Worm (Caenorhabditis elegans) whole organism, L1 larva: ENCODE results near the gene abu-7.

ENCODE experiments used
- elt-2 ChIP-seq: sonication (generic microtip); optimal IDR thresholded peaks from 2 replicates; lab custom pipeline; 2016; ENCODE audit warnings: missing genetic modification characterization, mild to moderate bottlenecking, inconsistent platforms, missing compliant biosample characterization, missing genetic modification reagents
- fkh-10 ChIP-seq: sonication (generic microtip); optimal IDR thresholded peaks from 2 replicates; lab custom pipeline; 2017; ENCODE audit warnings: missing biosample characterization, missing genetic modification reagents, missing genetic modification characterization
- fos-1 ChIP-seq: fragments of 150-350 bp; optimal IDR thresholded peaks from 2 replicates; lab custom pipeline; 2014; ENCODE audit warnings: missing biosample characterization, missing genetic modification characterization
- nhr-12 ChIP-seq: sonication (generic microtip); optimal IDR thresholded peaks from 2 replicates; lab custom pipeline; 2017; ENCODE audit warnings: missing biosample characterization, missing genetic modification characterization
- nhr-71 ChIP-seq: sonication (generic microtip); optimal IDR thresholded peaks from 2 replicates; lab custom pipeline; 2016; ENCODE audit warnings: mild to moderate bottlenecking, missing genetic modification characterization, moderate library complexity, missing compliant biosample characterization
- nhr-84 ChIP-seq: sonication (generic microtip); optimal IDR thresholded peaks from 2 replicates; lab custom pipeline; 2017; ENCODE audit warnings: missing biosample characterization, missing genetic modification characterization
- pqm-1 ChIP-seq: sonication (generic microtip); optimal IDR thresholded peaks from 3 replicates; lab custom pipeline; 2017; ENCODE audit warnings: missing biosample characterization, missing genetic modification characterization
- sup-37 ChIP-seq: fragments of 200-800 bp; sonication (Bioruptor generic); optimal IDR thresholded peaks from 2 replicates; lab custom pipeline; 2018; ENCODE audit warnings: mild to moderate bottlenecking, missing genetic modification characterization, missing compliant biosample characterization
- swsn-7 ChIP-seq: sonication (generic microtip); optimal IDR thresholded peaks from 2 replicates; lab custom pipeline; 2016; ENCODE audit warnings: missing genetic modification characterization, missing compliant biosample characterization
- unc-62 ChIP-seq: fragments of 150-350 bp; optimal IDR thresholded peaks from 2 replicates; lab custom pipeline; 2014; ENCODE audit warnings: missing biosample characterization, missing genetic modification reagents, missing genetic modification characterization
- ztf-11 ChIP-seq, 2 experiments: sonication (generic microtip); optimal IDR thresholded peaks; 2 replicates each; lab custom pipeline; 2016 to 2017; ENCODE audit warnings: missing genetic modification characterization in 2 of 2, missing biosample characterization in 1 of 2, missing compliant biosample characterization in 1 of 2

DNA sequence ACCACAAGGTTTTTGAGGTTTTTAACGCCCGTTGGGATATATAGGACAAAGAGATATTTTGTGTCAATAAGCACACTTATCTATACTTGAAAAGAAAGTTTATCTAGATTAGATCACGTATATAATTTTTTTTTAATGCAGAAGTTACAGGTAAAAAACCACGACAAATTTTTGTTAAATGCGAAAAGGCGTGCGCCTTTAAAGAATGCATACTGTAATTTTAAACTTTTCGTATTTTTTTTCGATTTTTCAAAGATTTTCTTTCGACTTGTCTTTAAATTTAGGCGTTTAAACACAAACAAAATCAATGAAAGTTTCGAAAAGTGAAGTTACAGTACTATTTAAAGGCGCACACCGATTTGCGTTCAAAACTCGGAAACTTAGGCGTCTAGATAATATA lies 39.1 kb upstream of the abu-7 start:
- TF ChIP-seq fos-1 (tag; lab: Kevin White, UChicago), result no peak
- no peak for TF ChIP-seq sup-37
- TF ChIP-seq nhr-12, result no peak
- TF ChIP-seq swsn-7, result no peak
- TF ChIP-seq fkh-10 (GFP tag; lab: Kevin White, UChicago), result no peak
- TF ChIP-seq unc-62 (GFP tag; lab: Kevin White, UChicago), result no peak
- TF ChIP-seq pqm-1 (tag; lab: Kevin White, UChicago), result no peak
- TF ChIP-seq nhr-84 (tag; lab: Kevin White, UChicago), result no peak
- TF ChIP-seq elt-2 (tag; lab: Kevin White, UChicago), result no peak
- TF ChIP-seq ztf-11 (tag; optimal IDR thresholded peaks at IDR 0.05; lab: Kevin White, UChicago), result no peak
- no peak for TF ChIP-seq nhr-71
